Fruit fly (Drosophila melanogaster): ENCODE measurements around the gene Gorab.

Gorab gene

dm6 chr3L:17445629-17446431 is 17.2 kb upstream of the Gorab start:
- TF ChIP-seq Dfd (GFP tag; optimal IDR thresholded peaks at IDR 0.05) (peak; percentile 82), N (GFP tag; optimal IDR thresholded peaks at IDR 0.05) (no peak)

dm6 chr3L:17444569-17444968 is 15.9 kb upstream of the Gorab start:
- no peak for TF ChIP-seq HLH106 (tag; optimal IDR thresholded peaks at IDR 0.05)
- no peak for TF ChIP-seq CG32264 (GFP tag; optimal IDR thresholded peaks at IDR 0.05)
- TF ChIP-seq OdsH (GFP tag; optimal IDR thresholded peaks at IDR 0.05), result no peak

- TF ChIP-seq br (GFP tag; optimal IDR thresholded peaks at IDR 0.05) (no peak), Dfd (GFP tag; optimal IDR thresholded peaks at IDR 0.05) (peak; percentile 72)
These were observed 13.0 kb upstream of the Gorab start for dm6 chr3L:17441602-17442001.

- TF ChIP-seq jim (GFP tag; optimal IDR thresholded peaks at IDR 0.05) (no peak), fru (GFP tag; optimal IDR thresholded peaks at IDR 0.05) (no peak), sage (GFP tag; optimal IDR thresholded peaks at IDR 0.05) (no peak), CrebA (GFP tag; optimal IDR thresholded peaks at IDR 0.05; ENCODE audit: borderline replicate concordance) (no peak), HLH106 (tag; optimal IDR thresholded peaks at IDR 0.05) (no peak), usp (GFP tag; optimal IDR thresholded peaks at IDR 0.05) (no peak), Hnf4 (GFP tag; optimal IDR thresholded peaks at IDR 0.05) (no peak), rgr (GFP tag; optimal IDR thresholded peaks at IDR 0.05) (no peak), Jra (GFP tag; optimal IDR thresholded peaks at IDR 0.05) (no peak), dmrt93B (GFP tag; optimal IDR thresholded peaks at IDR 0.05) (no peak), Abd-B (GFP tag; optimal IDR thresholded peaks at IDR 0.05) (no peak), foxo (GFP tag; optimal IDR thresholded peaks at IDR 0.05) (no peak), Myc (optimal IDR thresholded peaks at IDR 0.05) (no peak), OdsH (GFP tag; optimal IDR thresholded peaks at IDR 0.05) (no peak), Hr83 (GFP tag; optimal IDR thresholded peaks at IDR 0.05; ENCODE audit: poor library complexity, severe bottlenecking) (no peak), Hr78 (GFP tag; optimal IDR thresholded peaks at IDR 0.05) (no peak)
These were observed 10.3 kb upstream of the Gorab start, which contains the start of gene CG18265 for dm6 chr3L:17438872-17439495. Gene CG18265 (plus strand): TSS chr3L:17439401.

- TF ChIP-seq tai (GFP tag; optimal IDR thresholded peaks at IDR 0.05) (no peak), Mio (GFP tag; optimal IDR thresholded peaks at IDR 0.05) (no peak), Rel (GFP tag; optimal IDR thresholded peaks at IDR 0.05) (no peak), Rel (tag; optimal IDR thresholded peaks at IDR 0.05) (no peak), Jra (GFP tag; optimal IDR thresholded peaks at IDR 0.05) (no peak), Myc (optimal IDR thresholded peaks at IDR 0.05) (no peak), usp (GFP tag; optimal IDR thresholded peaks at IDR 0.05) (no peak), sage (GFP tag; optimal IDR thresholded peaks at IDR 0.05) (no peak), Hr78 (GFP tag; optimal IDR thresholded peaks at IDR 0.05) (no peak), woc (GFP tag; optimal IDR thresholded peaks at IDR 0.05) (no peak), Vsx2 (GFP tag; optimal IDR thresholded peaks at IDR 0.05; ENCODE audit: partially characterized antibody) (no peak), dmrt93B (GFP tag; optimal IDR thresholded peaks at IDR 0.05) (no peak), CG32264 (GFP tag; optimal IDR thresholded peaks at IDR 0.05) (no peak), GATAd (GFP tag; optimal IDR thresholded peaks at IDR 0.05) (no peak), brk (GFP tag; optimal IDR thresholded peaks at IDR 0.05) (no peak), pan (optimal IDR thresholded peaks at IDR 0.05) (no peak), CrebA (GFP tag; optimal IDR thresholded peaks at IDR 0.05; ENCODE audit: borderline replicate concordance) (no peak), sv (GFP tag; optimal IDR thresholded peaks at IDR 0.05) (no peak)
These were observed 7.7 kb upstream of the Gorab start, which contains the start of gene CG12229 for dm6 chr3L:17436331-17436730. Gene CG12229 (minus strand): TSS chr3L:17436431.

dm6 chr3L:17433555-17433954 is 4.9 kb upstream of the Gorab start, which contains the start of the genes Coq4 and CG32176:
Gene Coq4 (minus strand): TSS chr3L:17433621.
Gene CG32176 (plus strand): TSS chr3L:17433868.
- TF ChIP-seq HLH106 (tag; optimal IDR thresholded peaks at IDR 0.05) (peak; percentile 97), ey (GFP tag; optimal IDR thresholded peaks at IDR 0.05) (peak; percentile 98), sage (GFP tag; optimal IDR thresholded peaks at IDR 0.05) (peak; percentile 88), CrebA (GFP tag; optimal IDR thresholded peaks at IDR 0.05; ENCODE audit: borderline replicate concordance) (no peak), Dfd (GFP tag; optimal IDR thresholded peaks at IDR 0.05) (no peak), Hr78 (GFP tag; optimal IDR thresholded peaks at IDR 0.05) (no peak), N (GFP tag; optimal IDR thresholded peaks at IDR 0.05) (no peak), CG9705 (GFP tag; optimal IDR thresholded peaks at IDR 0.05) (peak; percentile 95), rgr (GFP tag; optimal IDR thresholded peaks at IDR 0.05) (peak; percentile 99), fru (GFP tag; optimal IDR thresholded peaks at IDR 0.05) (peak; percentile 97), dsf (GFP tag; optimal IDR thresholded peaks at IDR 0.05; ENCODE audit: borderline replicate concordance) (peak; percentile 95), jim (GFP tag; optimal IDR thresholded peaks at IDR 0.05) (peak; percentile 46), dl (GFP tag; optimal IDR thresholded peaks at IDR 0.05; ENCODE audit: insufficient read depth in 1 of 2, partially characterized antibody in 2 of 2) (no peak), Mio (GFP tag; optimal IDR thresholded peaks at IDR 0.05) (peak; percentile 82), woc (GFP tag; optimal IDR thresholded peaks at IDR 0.05) (peak; percentile 96), dmrt93B (GFP tag; optimal IDR thresholded peaks at IDR 0.05) (peak; percentile 92), GATAd (GFP tag; optimal IDR thresholded peaks at IDR 0.05) (peak; percentile 96), usp (GFP tag; optimal IDR thresholded peaks at IDR 0.05) (no peak), psq (GFP tag; optimal IDR thresholded peaks at IDR 0.05) (peak; percentile 92), OdsH (GFP tag; optimal IDR thresholded peaks at IDR 0.05) (peak; percentile 96), tai (GFP tag; optimal IDR thresholded peaks at IDR 0.05) (peak; percentile 97), h (GFP tag; optimal IDR thresholded peaks at IDR 0.05) (peak; percentile 98)

All from whole organism, wandering third instar larva.